Worm (Caenorhabditis elegans): Measurements from ENCODE around the gene end-3.

- TF ChIP-seq ztf-25 (GFP tag; IDR thresholded peaks at IDR 0.05): no peak
- TF ChIP-seq ztf-28 (GFP tag; IDR thresholded peaks at IDR 0.05): no peak
- TF ChIP-seq F55B11.4 (tag; optimal IDR thresholded peaks at IDR 0.05; ENCODE audit: borderline replicate concordance, insufficient read depth): no peak
- TF ChIP-seq aptf-2 (GFP tag; conservative IDR thresholded peaks at IDR 0.05): no peak
- TF ChIP-seq B0019.2 (GFP tag; conservative IDR thresholded peaks at IDR 0.05): no peak
- TF ChIP-seq tbp1 (GFP tag; optimal IDR thresholded peaks at IDR 0.05): no peak
- no peak for TF ChIP-seq snpc-4 (GFP tag; optimal IDR thresholded peaks at IDR 0.05)
- no peak for TF ChIP-seq snpc-4 (tag; optimal IDR thresholded peaks at IDR 0.05)
- no peak for TF ChIP-seq ceh-27 (GFP tag; optimal IDR thresholded peaks at IDR 0.05)
- TF ChIP-seq fkh-3 (tag; optimal IDR thresholded peaks at IDR 0.05): no peak
- TF ChIP-seq madf-8 (GFP tag; conservative IDR thresholded peaks at IDR 0.05): no peak
Observed at ce11 chrV:14057540-14057939, 43.0 kb downstream of the end-3 start, which contains the start of gene F58D12.3.

Data from whole organism, young adult.